Fruit fly (Drosophila melanogaster): ENCODE results near the gene NO66.

The NO66 gene

DNA sequence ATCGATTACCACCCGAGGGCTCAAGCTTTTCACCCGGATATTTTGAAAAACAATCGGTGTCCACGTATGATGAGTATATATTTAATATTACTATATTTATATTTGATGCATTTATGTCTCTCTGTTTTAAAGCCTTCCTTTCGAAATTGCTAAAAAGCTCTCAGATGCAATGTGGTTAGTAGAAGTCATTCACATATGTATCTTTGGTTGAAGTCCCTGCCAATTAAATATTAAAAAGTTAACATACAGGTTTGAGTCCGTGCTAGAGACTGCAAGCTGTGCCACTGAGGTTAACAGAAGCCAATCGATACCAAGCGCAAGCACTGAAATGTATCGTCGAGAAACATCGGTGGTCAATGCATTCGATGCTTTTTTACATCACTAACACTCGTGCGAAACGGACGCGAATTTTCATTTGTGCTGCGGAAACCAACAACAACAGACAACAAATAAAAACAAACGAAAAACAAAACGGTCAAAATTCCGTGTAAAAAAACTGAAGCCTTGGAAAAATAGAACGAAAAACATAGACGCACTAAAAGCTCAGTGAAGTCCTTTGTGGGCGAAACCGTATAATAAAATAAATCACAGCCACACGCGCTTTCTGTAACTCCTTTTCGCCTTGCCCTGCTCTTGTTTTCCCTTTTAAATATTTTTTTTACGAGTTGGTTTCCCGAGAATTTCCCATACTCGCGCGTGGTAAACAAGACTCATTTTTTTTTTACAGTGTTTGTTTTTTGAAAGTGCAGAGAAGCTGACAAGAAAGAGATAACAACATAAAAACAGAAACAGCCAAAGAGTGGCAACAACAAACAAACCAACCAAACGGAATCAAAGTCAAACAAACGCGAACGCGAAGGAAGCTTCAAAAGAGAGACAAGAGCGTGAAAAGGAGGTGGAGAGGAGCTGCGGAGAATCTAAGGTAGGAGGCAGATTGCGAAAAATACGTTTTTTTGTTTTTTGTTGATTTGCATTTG lies 3.3 kb downstream of the NO66 start, which contains the start of gene norpA (continued):
- TF ChIP-seq crp (GFP tag; optimal IDR thresholded peaks at IDR 0.05): peak; percentile 13 to 91
- no peak for TF ChIP-seq CG30431 (GFP tag; optimal IDR thresholded peaks at IDR 0.05)
- no peak for TF ChIP-seq tin (GFP tag; optimal IDR thresholded peaks at IDR 0.05)
- no peak for TF ChIP-seq CG1024 (GFP tag; IDR thresholded peaks at IDR 0.05)
- TF ChIP-seq usp (GFP tag; optimal IDR thresholded peaks at IDR 0.05): no peak
- no peak for TF ChIP-seq CG11398 (GFP tag; optimal IDR thresholded peaks at IDR 0.05)
- peak; percentile 39 for TF ChIP-seq Blimp-1 (GFP tag; optimal IDR thresholded peaks at IDR 0.05)
- no peak for TF ChIP-seq CkIIα-i1 (GFP tag; IDR thresholded peaks at IDR 0.05)
- no peak for TF ChIP-seq lov (optimal IDR thresholded peaks at IDR 0.05)
- no peak for TF ChIP-seq lov (GFP tag; IDR thresholded peaks at IDR 0.05)
- TF ChIP-seq CG8944 (GFP tag; optimal IDR thresholded peaks at IDR 0.05): no peak
- no peak for TF ChIP-seq ab (GFP tag; optimal IDR thresholded peaks at IDR 0.05)
- TF ChIP-seq Dref (GFP tag; IDR thresholded peaks at IDR 0.05): peak; percentile 90
- no peak for TF ChIP-seq CG17612 (GFP tag; IDR thresholded peaks at IDR 0.05)
- no peak for TF ChIP-seq Stat92E (GFP tag; optimal IDR thresholded peaks at IDR 0.05)
- TF ChIP-seq CG17186 (GFP tag; optimal IDR thresholded peaks at IDR 0.05): peak; percentile 78
- no peak for TF ChIP-seq h (optimal IDR thresholded peaks at IDR 0.05)
- no peak for TF ChIP-seq Awh (GFP tag; IDR thresholded peaks at IDR 0.05)
- TF ChIP-seq Myb (GFP tag; optimal IDR thresholded peaks at IDR 0.05): peak; percentile 15
- TF ChIP-seq CG10654 (GFP tag; optimal IDR thresholded peaks at IDR 0.05): no peak
- TF ChIP-seq NC2α (GFP tag; optimal IDR thresholded peaks at IDR 0.05): no peak
- no peak for TF ChIP-seq Dad (GFP tag; optimal IDR thresholded peaks at IDR 0.05)
- no peak for TF ChIP-seq GATAe (GFP tag; conservative IDR thresholded peaks at IDR 0.05)
- no peak for TF ChIP-seq CG17802 (tag; optimal IDR thresholded peaks at IDR 0.05)
- TF ChIP-seq Hr39 (optimal IDR thresholded peaks at IDR 0.05): no peak
- TF ChIP-seq repo (GFP tag; optimal IDR thresholded peaks at IDR 0.05): no peak
- peak; percentile 41 for TF ChIP-seq HHEX (GFP tag; optimal IDR thresholded peaks at IDR 0.05)
- peak; percentile 88 for TF ChIP-seq zen2 (GFP tag; IDR thresholded peaks at IDR 0.05; ENCODE audit: partially characterized antibody)
- no peak for TF ChIP-seq CG4820 (GFP tag; optimal IDR thresholded peaks at IDR 0.05)
- no peak for TF ChIP-seq pfk (GFP tag; optimal IDR thresholded peaks at IDR 0.05)
- no peak for TF ChIP-seq jigr1 (GFP tag; IDR thresholded peaks at IDR 0.05)
- TF ChIP-seq CG11696 (GFP tag; IDR thresholded peaks at IDR 0.05): no peak
- TF ChIP-seq CG1792 (GFP tag; optimal IDR thresholded peaks at IDR 0.05): no peak
- peak; percentile 90 for TF ChIP-seq gcm (GFP tag; optimal IDR thresholded peaks at IDR 0.05)
- no peak for TF ChIP-seq seq (GFP tag; IDR thresholded peaks at IDR 0.05)
- no peak for TF ChIP-seq btn (GFP tag; optimal IDR thresholded peaks at IDR 0.05)
- no peak for TF ChIP-seq TFAM (GFP tag; optimal IDR thresholded peaks at IDR 0.05)
- no peak for TF ChIP-seq slp2 (GFP tag; optimal IDR thresholded peaks at IDR 0.05)
- no peak for TF ChIP-seq sisA (GFP tag; IDR thresholded peaks at IDR 0.05)
- no peak for TF ChIP-seq CG10565 (GFP tag; optimal IDR thresholded peaks at IDR 0.05)
- TF ChIP-seq CG14710 (tag; optimal IDR thresholded peaks at IDR 0.05): peak; percentile 45
- no peak for TF ChIP-seq CG34376 (GFP tag; optimal IDR thresholded peaks at IDR 0.05)
- TF ChIP-seq da (GFP tag; optimal IDR thresholded peaks at IDR 0.05): no peak
- TF ChIP-seq hth (optimal IDR thresholded peaks at IDR 0.05): no peak
- peak; percentile 73 for TF ChIP-seq Ets65A (GFP tag)
- TF ChIP-seq CG10209 (GFP tag; optimal IDR thresholded peaks at IDR 0.05): no peak
- TF ChIP-seq D19B (GFP tag; optimal IDR thresholded peaks at IDR 0.05): no peak
- TF ChIP-seq toy (GFP tag; IDR thresholded peaks at IDR 0.05): no peak
- TF ChIP-seq CG12071 (GFP tag; optimal IDR thresholded peaks at IDR 0.05): no peak
- TF ChIP-seq CG10321 (GFP tag; IDR thresholded peaks at IDR 0.05): no peak
- no peak; the same call in 2 of the 3 replicates for TF ChIP-seq CG11456 (GFP tag; IDR thresholded peaks at IDR 0.05)

Data from whole organism, embryonic.